Fruit fly (Drosophila melanogaster): ENCODE data around the gene CG33783.

DNA sequence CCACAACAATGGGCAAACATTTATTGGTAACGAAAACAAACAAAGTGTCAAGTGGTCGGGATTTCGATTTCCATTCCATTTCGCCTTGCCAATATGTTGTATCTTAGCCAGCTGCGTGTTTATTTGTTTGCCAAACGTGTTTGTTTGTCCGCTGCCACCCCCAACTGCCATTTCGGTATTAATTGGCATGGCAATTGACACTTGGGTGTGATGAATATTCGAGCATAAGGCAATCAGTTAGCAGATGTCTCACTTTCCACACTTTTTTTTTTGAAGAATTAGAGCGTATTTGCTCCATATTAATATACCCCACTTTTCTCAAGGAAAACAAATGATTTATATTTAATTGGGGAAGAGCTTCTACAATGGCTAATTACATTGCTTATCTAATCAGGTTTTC, 35.1 kb upstream of the CG33783 start:
- TF ChIP-seq CG16779 (tag; optimal IDR thresholded peaks at IDR 0.05) (no peak), CG8119 (GFP tag; IDR thresholded peaks at IDR 0.05) (no peak), salr (GFP tag; optimal IDR thresholded peaks at IDR 0.05) (no peak), CG32006 (GFP tag; optimal IDR thresholded peaks at IDR 0.05) (no peak), CG11762 (GFP tag; optimal IDR thresholded peaks at IDR 0.05; ENCODE audit: insufficient read depth) (no peak), lz (GFP tag; optimal IDR thresholded peaks at IDR 0.05) (no peak), CG3919 (GFP tag; optimal IDR thresholded peaks at IDR 0.05) (no peak), topi (GFP tag; optimal IDR thresholded peaks at IDR 0.05) (no peak)

Measured in whole organism, prepupa.